Worm (Caenorhabditis elegans) whole organism, L1 larva: ENCODE results near the gene Y67D8B.2.

ENCODE experiments used
- C16A3.4 ChIP-seq: fragments of 150-350 bp; optimal IDR thresholded peaks from 2 replicates; lab custom pipeline; 2014; ENCODE audit warnings: missing biosample characterization, missing genetic modification characterization
- C34B4.2 ChIP-seq: sonication (generic microtip); optimal IDR thresholded peaks from 2 replicates; lab custom pipeline; 2017; ENCODE audit warnings: mild to moderate bottlenecking, missing genetic modification characterization, missing compliant biosample characterization
- blmp-1 ChIP-seq: fragments of 150-350 bp; optimal IDR thresholded peaks from 2 replicates; lab custom pipeline; 2014; ENCODE audit warnings: missing biosample characterization, missing genetic modification characterization
- ceh-8 ChIP-seq: fragments of 200-800 bp; sonication (Bioruptor generic); optimal IDR thresholded peaks from 2 replicates; lab custom pipeline; 2018; ENCODE audit warnings: mild to moderate bottlenecking, missing genetic modification characterization, moderate library complexity, missing compliant biosample characterization
- ceh-90 ChIP-seq: sonication (generic microtip); optimal IDR thresholded peaks from 2 replicates; lab custom pipeline; 2016; ENCODE audit warnings: missing genetic modification characterization, missing compliant biosample characterization
- dpl-1 ChIP-seq, 3 experiments: fragments of 150-350 bp in 2 of 3; sonication (generic microtip) in 1 of 3; optimal IDR thresholded peaks; 2 replicates each; lab custom pipeline; 2014 to 2017; ENCODE audit warnings: missing biosample characterization in 3 of 3, missing genetic modification characterization in 3 of 3, missing genetic modification reagents in 3 of 3
- efl-1 ChIP-seq, 4 experiments: fragments of 150-350 bp; optimal IDR thresholded peaks in 3 of 4; peaks in 1 of 4; 1 replicate in 1 of 4; 2 replicates in 3 of 4; lab custom pipeline; 2014; ENCODE audit warnings: missing biosample characterization in 2 of 4, missing genetic modification characterization in 2 of 4, missing genetic modification reagents in 2 of 4
- egl-27 ChIP-seq, 2 experiments: fragments of 150-350 bp in 1 of 2; sonication (generic microtip); optimal IDR thresholded peaks; 3 replicates each; lab custom pipeline; 2017 to 2018; ENCODE audit warnings: missing biosample characterization in 2 of 2, missing genetic modification characterization in 2 of 2, missing genetic modification reagents in 2 of 2
- ets-5 ChIP-seq: fragments of 200-800 bp; sonication (Bioruptor generic); IDR thresholded peaks from 2 replicates; pipeline ENCODE4 v1.3.6; 2022; ENCODE audit warnings: missing genetic modification characterization, missing compliant biosample characterization
- fkh-10 ChIP-seq: sonication (generic microtip); optimal IDR thresholded peaks from 2 replicates; lab custom pipeline; 2017; ENCODE audit warnings: missing biosample characterization, missing genetic modification reagents, missing genetic modification characterization
- fos-1 ChIP-seq: fragments of 150-350 bp; optimal IDR thresholded peaks from 2 replicates; lab custom pipeline; 2014; ENCODE audit warnings: missing biosample characterization, missing genetic modification characterization
- hlh-4 ChIP-seq: sonication (generic microtip); optimal IDR thresholded peaks from 2 replicates; lab custom pipeline; 2016; ENCODE audit warnings: mild to moderate bottlenecking, missing genetic modification characterization, missing compliant biosample characterization
- irx-1 ChIP-seq: sonication (generic microtip); optimal IDR thresholded peaks from 2 replicates; lab custom pipeline; 2016; ENCODE audit warnings: missing genetic modification characterization, missing compliant biosample characterization
- isw-1 ChIP-seq: fragments of 200-800 bp; sonication (Bioruptor generic); IDR thresholded peaks from 2 replicates; pipeline ENCODE4 v1.3.6; 2022; ENCODE audit warnings: missing genetic modification characterization, missing compliant biosample characterization
- lin-13 ChIP-seq: fragments of 150-350 bp; optimal IDR thresholded peaks from 2 replicates; lab custom pipeline; 2014; ENCODE audit warnings: missing biosample characterization, missing genetic modification reagents, missing genetic modification characterization
- lin-35 ChIP-seq, 2 experiments: fragments of 150-350 bp; optimal IDR thresholded peaks; 2 replicates each; lab custom pipeline; 2014; ENCODE audit warnings: missing biosample characterization in 2 of 2, missing genetic modification characterization in 2 of 2, missing genetic modification reagents in 2 of 2
- lin-39 ChIP-seq: fragments of 150-350 bp; optimal IDR thresholded peaks from 2 replicates; lab custom pipeline; 2014; ENCODE audit warnings: missing biosample characterization, missing genetic modification reagents, missing genetic modification characterization
- lsy-2 ChIP-seq, 2 experiments: fragments of 150-350 bp; optimal IDR thresholded peaks; 2 replicates each; lab custom pipeline; 2014; ENCODE audit warnings: missing biosample characterization in 2 of 2, missing genetic modification characterization in 2 of 2
- mab-9 ChIP-seq: fragments of 200-800 bp; sonication (Bioruptor generic); IDR thresholded peaks from 2 replicates; pipeline ENCODE4 v1.3.6; 2022; ENCODE audit warnings: missing genetic modification reagents, missing genetic modification characterization, missing compliant biosample characterization
- mdl-1 ChIP-seq, 2 experiments: fragments of 150-350 bp; optimal IDR thresholded peaks; 2 replicates each; lab custom pipeline; 2014 to 2017; ENCODE audit warnings: missing biosample characterization in 2 of 2, missing genetic modification characterization in 2 of 2, inconsistent platforms in 1 of 2
- mef-2 ChIP-seq: fragments of 150-350 bp; optimal IDR thresholded peaks from 2 replicates; lab custom pipeline; 2014; ENCODE audit warnings: missing biosample characterization, missing genetic modification characterization
- nhr-28 ChIP-seq: fragments of 150-350 bp; optimal IDR thresholded peaks from 2 replicates; lab custom pipeline; 2014; ENCODE audit warnings: missing biosample characterization, missing genetic modification characterization
- nhr-47 ChIP-seq: sonication (generic microtip); optimal IDR thresholded peaks from 2 replicates; lab custom pipeline; 2016; ENCODE audit warnings: mild to moderate bottlenecking, missing genetic modification characterization, moderate library complexity, missing compliant biosample characterization
- nhr-76 ChIP-seq: sonication (generic microtip); optimal IDR thresholded peaks from 2 replicates; lab custom pipeline; 2017; ENCODE audit warnings: missing biosample characterization, missing genetic modification characterization
- nhr-77 ChIP-seq: fragments of 150-350 bp; optimal IDR thresholded peaks from 2 replicates; lab custom pipeline; 2014; ENCODE audit warnings: missing biosample characterization, missing genetic modification characterization
- nhr-84 ChIP-seq: sonication (generic microtip); optimal IDR thresholded peaks from 2 replicates; lab custom pipeline; 2017; ENCODE audit warnings: missing biosample characterization, missing genetic modification characterization
- nhr-85 ChIP-seq: sonication (generic microtip); peaks from one replicate; lab custom pipeline; 2016; ENCODE audit warnings: missing genetic modification characterization, inconsistent platforms, missing compliant biosample characterization
- nhr-90 ChIP-seq: sonication (generic microtip); optimal IDR thresholded peaks from 2 replicates; lab custom pipeline; 2016; ENCODE audit warnings: mild to moderate bottlenecking, missing genetic modification characterization, missing compliant biosample characterization; ENCODE audit not compliant: poor library complexity
- pag-3 ChIP-seq: sonication (generic microtip); optimal IDR thresholded peaks from 2 replicates; lab custom pipeline; 2017; ENCODE audit warnings: missing genetic modification characterization, mild to moderate bottlenecking, missing compliant biosample characterization, antibody characterized with exemption, borderline replicate concordance; ENCODE audit not compliant: insufficient read depth
- pax-3 ChIP-seq: fragments of 200-800 bp; sonication (Bioruptor generic); optimal IDR thresholded peaks from 2 replicates; lab custom pipeline; 2018; ENCODE audit warnings: mild to moderate bottlenecking, missing genetic modification characterization, moderate library complexity, missing compliant biosample characterization
- rnt-1 ChIP-seq: sonication (generic microtip); optimal IDR thresholded peaks from 2 replicates; lab custom pipeline; 2016; ENCODE audit warnings: mild to moderate bottlenecking, missing genetic modification characterization, moderate library complexity, missing compliant biosample characterization
- snpc-4 ChIP-seq: fragments of 150-350 bp; optimal IDR thresholded peaks from 2 replicates; lab custom pipeline; 2014; ENCODE audit warnings: missing biosample characterization, missing genetic modification characterization
- tbx-2 ChIP-seq: sonication (generic microtip); optimal IDR thresholded peaks from 2 replicates; lab custom pipeline; 2016; ENCODE audit warnings: missing genetic modification characterization, missing compliant biosample characterization
- tlp-1 ChIP-seq: fragments of 150-350 bp; optimal IDR thresholded peaks from 2 replicates; lab custom pipeline; 2014; ENCODE audit warnings: missing biosample characterization, missing genetic modification characterization
- unc-130 ChIP-seq: fragments of 150-350 bp; optimal IDR thresholded peaks from 2 replicates; lab custom pipeline; 2017; ENCODE audit warnings: missing biosample characterization, missing genetic modification characterization, inconsistent platforms
- unc-30 ChIP-seq: sonication (generic microtip); optimal IDR thresholded peaks from 2 replicates; lab custom pipeline; 2017; ENCODE audit warnings: missing biosample characterization, missing genetic modification characterization
- unc-62 ChIP-seq: fragments of 150-350 bp; optimal IDR thresholded peaks from 2 replicates; lab custom pipeline; 2014; ENCODE audit warnings: missing biosample characterization, missing genetic modification reagents, missing genetic modification characterization
- unc-86 ChIP-seq: sonication (generic microtip); optimal IDR thresholded peaks from 2 replicates; lab custom pipeline; 2016; ENCODE audit warnings: missing genetic modification characterization, missing compliant biosample characterization
- vab-15 ChIP-seq: sonication (generic microtip); optimal IDR thresholded peaks from 2 replicates; lab custom pipeline; 2017; ENCODE audit warnings: missing genotype, mild to moderate bottlenecking, missing genetic modification characterization, missing compliant biosample characterization
- xbp-1 ChIP-seq: sonication (generic microtip); optimal IDR thresholded peaks from 2 replicates; lab custom pipeline; 2016; ENCODE audit warnings: missing genetic modification characterization, missing compliant biosample characterization
- zag-1 ChIP-seq: fragments of 150-350 bp; optimal IDR thresholded peaks from 2 replicates; lab custom pipeline; 2014; ENCODE audit warnings: missing biosample characterization, missing genetic modification characterization
- ztf-4 ChIP-seq: fragments of 150-350 bp; optimal IDR thresholded peaks from 2 replicates; lab custom pipeline; 2014; ENCODE audit warnings: missing biosample characterization, missing genetic modification characterization

Gene Y67D8B.2

DNA sequence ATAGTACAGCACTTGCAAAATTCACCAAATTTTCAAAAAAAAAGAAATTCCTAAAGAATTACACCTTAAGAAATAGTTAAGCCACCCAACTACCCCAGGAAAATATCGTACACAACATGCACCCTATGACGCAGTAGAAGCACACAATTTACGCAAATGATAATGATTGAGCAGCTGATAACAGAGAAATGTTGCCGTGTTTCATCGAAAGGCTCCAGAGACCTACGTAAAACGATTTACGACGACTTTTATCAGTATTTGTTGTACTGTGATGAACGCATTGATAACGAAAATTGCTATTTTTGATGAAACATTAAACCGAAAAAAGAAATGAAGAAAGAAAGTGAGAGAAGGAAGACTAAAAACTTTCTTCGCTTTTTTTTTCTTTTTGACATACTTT, 33.2 kb downstream of the Y67D8B.2 start (continued):
- TF ChIP-seq lin-13 (GFP tag; lab: Kevin White, UChicago): no peak
- TF ChIP-seq tlp-1 (tag; lab: Kevin White, UChicago): peak; percentile 75
- TF ChIP-seq fos-1 (tag; lab: Kevin White, UChicago): no peak
- TF ChIP-seq mab-9: no peak
- TF ChIP-seq lsy-2 (tag; optimal IDR thresholded peaks at IDR 0.05; lab: Kevin White, UChicago): peak in 1 of 2 experiments; percentile 7
- TF ChIP-seq mdl-1 (tag; optimal IDR thresholded peaks at IDR 0.05; lab: Kevin White, UChicago): peak in 1 of 2 experiments; percentile 14
- TF ChIP-seq unc-30 (tag; lab: Kevin White, UChicago): no peak
- no peak for TF ChIP-seq ets-5 (GFP tag; lab: Robert Waterston, UW)
- TF ChIP-seq xbp-1 (tag; lab: Kevin White, UChicago): no peak
- TF ChIP-seq blmp-1: peak; percentile 39
- TF ChIP-seq ceh-90 (tag; lab: Kevin White, UChicago): no peak
- TF ChIP-seq nhr-77 (tag; lab: Kevin White, UChicago): no peak
- no peak for TF ChIP-seq egl-27 (tag; optimal IDR thresholded peaks at IDR 0.05; lab: Kevin White, UChicago)
- no peak for TF ChIP-seq nhr-84 (tag; lab: Kevin White, UChicago)
- TF ChIP-seq pag-3: no peak
- TF ChIP-seq pax-3 (tag; lab: Kevin White, UChicago): no peak
- no peak for TF ChIP-seq unc-62 (GFP tag; lab: Kevin White, UChicago)

DNA sequence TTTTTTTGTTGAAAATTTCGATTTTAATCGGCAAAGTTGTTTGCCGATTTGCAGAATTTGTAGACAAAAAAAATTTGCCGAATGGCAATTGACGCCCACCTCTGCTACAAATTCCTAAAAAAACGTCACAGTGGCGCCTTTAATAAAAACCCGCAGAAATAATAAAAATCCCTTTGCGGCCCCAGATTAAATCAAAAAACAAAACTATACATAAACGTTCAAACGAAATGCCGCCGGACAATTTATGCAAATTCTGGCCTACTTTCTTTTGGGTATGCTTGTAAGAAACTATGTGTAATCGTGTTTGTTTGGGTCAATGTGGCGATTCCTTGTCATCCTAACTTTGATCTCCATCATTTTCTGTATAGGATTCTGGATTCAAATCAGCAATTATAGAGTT, 40.3 kb downstream of the Y67D8B.2 start, which contains the start of gene T23E1.1:
T23E1.1 (plus strand) TSS at position 301 of the 400 bp plus-strand sequence.
- TF ChIP-seq C34B4.2 (tag; lab: Kevin White, UChicago): no peak
- TF ChIP-seq dpl-1 (GFP tag; optimal IDR thresholded peaks at IDR 0.05; lab: Kevin White, UChicago): no peak
- TF ChIP-seq nhr-76: no peak
- no peak for TF ChIP-seq nhr-28 (tag; lab: Kevin White, UChicago)
- TF ChIP-seq unc-86 (tag; lab: Kevin White, UChicago): no peak
- TF ChIP-seq isw-1: no peak
- TF ChIP-seq efl-1 (optimal IDR thresholded peaks at IDR 0.05; lab: Kevin White, UChicago): no peak
- no peak for TF ChIP-seq efl-1 (GFP tag; optimal IDR thresholded peaks at IDR 0.05 in 1 of 2; lab: Kevin White, UChicago)
- TF ChIP-seq tbx-2 (tag; lab: Kevin White, UChicago): no peak

DNA sequence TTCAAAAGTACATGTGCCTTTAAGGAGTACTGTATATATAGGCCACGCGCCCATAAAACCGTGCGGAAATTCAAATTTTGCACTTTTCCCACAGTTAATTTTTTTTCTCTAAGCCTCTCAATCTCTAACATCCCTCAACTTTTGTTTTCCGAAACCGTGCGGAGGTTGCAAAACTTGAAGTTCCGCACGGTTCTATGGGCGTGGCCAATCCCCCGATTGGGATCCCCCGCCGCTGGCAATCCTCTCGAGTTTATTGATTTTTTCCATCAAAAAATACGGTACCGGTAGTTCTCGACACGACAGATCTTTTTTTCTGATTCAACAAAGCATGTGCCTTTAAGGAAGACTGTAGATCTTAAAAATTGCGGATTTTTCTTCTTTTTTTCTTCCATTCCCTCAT, 45.8 kb downstream of the Y67D8B.2 start, which contains the start of gene T23E1.3:
T23E1.3 (plus strand) TSS at position 301 of the 400 bp plus-strand sequence.
- TF ChIP-seq zag-1 (tag; lab: Kevin White, UChicago) (no peak), ztf-4 (tag; lab: Kevin White, UChicago) (no peak), unc-130 (tag; lab: Kevin White, UChicago) (no peak), fkh-10 (GFP tag; lab: Kevin White, UChicago) (no peak), irx-1 (tag; lab: Kevin White, UChicago) (no peak), C16A3.4 (tag; lab: Kevin White, UChicago) (no peak), tbx-2 (tag; lab: Kevin White, UChicago) (no peak), snpc-4 (no peak), nhr-85 (tag; lab: Kevin White, UChicago) (no peak), lin-39 (tag; lab: Kevin White, UChicago) (no peak), ceh-8 (no peak), vab-15 (tag; lab: Kevin White, UChicago) (no peak), rnt-1 (tag; lab: Kevin White, UChicago) (no peak), nhr-90 (no peak), mef-2 (tag; lab: Kevin White, UChicago) (no peak)

DNA sequence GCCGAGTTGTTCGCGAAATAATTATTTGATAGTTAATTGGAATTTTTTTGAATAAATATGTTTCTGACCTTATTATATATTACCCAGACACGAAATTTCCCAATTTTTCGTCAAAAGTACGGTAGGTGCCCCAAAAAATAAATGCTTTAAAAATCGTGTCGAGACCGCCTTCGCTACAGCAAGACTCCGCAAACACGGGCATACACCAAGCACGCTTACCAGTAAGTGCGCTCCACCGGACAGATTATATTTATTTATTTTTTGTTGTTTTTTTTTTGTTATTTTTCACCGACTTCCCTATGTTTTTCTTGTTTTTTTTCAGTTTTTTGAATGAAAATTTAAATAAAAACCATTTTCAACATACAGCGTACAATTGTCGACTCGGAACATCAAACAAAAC, 54.9 kb downstream of the Y67D8B.2 start:
- TF ChIP-seq nhr-47 (no peak), lin-35 (GFP tag; optimal IDR thresholded peaks at IDR 0.05; lab: Kevin White, UChicago) (peak in 1 of 2 experiments; percentile 11), hlh-4 (tag; lab: Kevin White, UChicago) (no peak), lsy-2 (tag; optimal IDR thresholded peaks at IDR 0.05; lab: Kevin White, UChicago) (peak in 1 of 2 experiments; percentile 39), efl-1 (optimal IDR thresholded peaks at IDR 0.05; lab: Kevin White, UChicago) (peak in 1 of 2 experiments; percentile 26), efl-1 (GFP tag; optimal IDR thresholded peaks at IDR 0.05 in 1 of 2; lab: Kevin White, UChicago) (peak in 1 of 2 experiments; percentile 13), dpl-1 (GFP tag; optimal IDR thresholded peaks at IDR 0.05; lab: Kevin White, UChicago) (peak in 2 of 3 experiments; percentile 6 to 36)
